Worm (Caenorhabditis elegans) whole organism, young adult: Measurements from ENCODE around the gene C08H9.18.

Experiments
- B0035.1 ChIP-seq: sonication (generic microtip); optimal IDR thresholded peaks from 2 replicates; lab custom pipeline; 2016; ENCODE audit warnings: missing genetic modification characterization, mild to moderate bottlenecking, missing compliant biosample characterization, missing genotype, missing genetic modification reagents
- F52B5.7 ChIP-seq: sonication (generic microtip); optimal IDR thresholded peaks from 2 replicates; lab custom pipeline; 2016; ENCODE audit warnings: mild to moderate bottlenecking, missing genetic modification characterization, missing compliant biosample characterization
- Y53G8AR.9 ChIP-seq: fragments of 200-800 bp; sonication (Bioruptor generic); conservative IDR thresholded peaks from 2 replicates; pipeline ENCODE4 v1.3.6; 2022; ENCODE audit warnings: missing genetic modification reagents, missing genetic modification characterization, missing compliant biosample characterization
- cebp-1 ChIP-seq, 2 experiments: fragments of 200-800 bp in 1 of 2; sonication (Bioruptor generic) in 1 of 2; sonication (generic microtip) in 1 of 2; IDR thresholded peaks in 1 of 2; optimal IDR thresholded peaks in 1 of 2; 2 replicates each; pipeline versions ENCODE4 v1.3.6 to Lab custom; 2017 to 2022; ENCODE audit warnings: missing compliant biosample characterization in 2 of 2, missing genetic modification characterization in 2 of 2, mild to moderate bottlenecking in 1 of 2, missing genetic modification reagents in 1 of 2, moderate library complexity in 1 of 2
- madf-3 ChIP-seq: fragments of 200-800 bp; sonication (Bioruptor generic); IDR thresholded peaks from 2 replicates; pipeline ENCODE4 v1.3.6; 2022; ENCODE audit warnings: missing genetic modification reagents, missing genetic modification characterization, missing compliant biosample characterization
- nfyb-1 ChIP-seq: fragments of 200-800 bp; sonication (Bioruptor generic); IDR thresholded peaks from 2 replicates; pipeline ENCODE4 v1.3.6; 2022; ENCODE audit warnings: missing genetic modification reagents, missing genetic modification characterization, missing compliant biosample characterization
- unc-62 ChIP-seq: fragments of 150-350 bp; optimal IDR thresholded peaks from 2 replicates; lab custom pipeline; 2014; ENCODE audit warnings: missing biosample characterization, missing genetic modification reagents, missing genetic modification characterization

DNA sequence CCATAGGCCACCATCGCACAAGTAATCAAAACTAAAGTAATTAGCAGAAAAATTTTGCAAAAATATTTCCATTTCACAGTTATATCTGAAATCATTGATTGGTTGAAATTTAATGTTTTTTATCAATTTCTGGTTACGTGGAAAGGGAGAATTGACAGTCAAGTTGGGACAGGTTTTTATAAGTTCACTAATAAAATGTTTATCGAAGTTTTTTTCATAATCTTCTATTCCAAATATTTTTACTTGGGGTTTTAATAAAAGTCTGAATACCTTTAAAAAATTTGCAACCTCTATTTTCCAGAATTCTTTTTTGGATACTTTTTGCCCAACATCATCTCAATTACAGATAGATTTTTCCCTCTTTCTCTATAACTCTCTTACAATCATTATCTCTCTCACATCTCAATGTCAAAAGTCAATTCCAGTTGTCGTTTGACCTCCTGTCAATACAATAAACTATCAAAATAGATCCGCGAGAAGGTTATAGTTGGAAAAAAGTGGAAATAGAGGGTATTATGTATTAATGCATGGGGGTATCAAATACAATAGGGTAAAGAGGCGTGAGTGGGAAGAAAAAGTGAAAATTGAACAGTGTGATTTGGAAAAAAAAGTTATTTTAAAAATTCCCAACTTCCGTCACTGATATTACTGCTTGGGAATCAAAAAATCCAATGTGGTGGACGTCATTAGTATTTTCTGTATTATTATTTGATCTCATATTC, 12.6 kb upstream of the C08H9.18 start, which contains the start of the genes chil-2 and ctsa-3.2:
- no peak for TF ChIP-seq F52B5.7 (tag; lab: Kevin White, UChicago)
- no peak for TF ChIP-seq madf-3 (GFP tag; lab: Robert Waterston, UW)
- no peak for TF ChIP-seq unc-62 (GFP tag; lab: Kevin White, UChicago)
- no peak for TF ChIP-seq B0035.1 (tag; lab: Kevin White, UChicago)
- no peak for TF ChIP-seq nfyb-1 (GFP tag; lab: Robert Waterston, UW)
- no peak for TF ChIP-seq cebp-1 (GFP tag; IDR thresholded peaks at IDR 0.05; lab: Robert Waterston, UW)
- no peak for TF ChIP-seq cebp-1 (tag; optimal IDR thresholded peaks at IDR 0.05; lab: Kevin White, UChicago)
- no peak for TF ChIP-seq Y53G8AR.9
